Worm (Caenorhabditis elegans) whole organism, L4 larva: Measurements from ENCODE around the gene ZK686.5.

ENCODE experiments used
- ceh-44 ChIP-seq: fragments of 200-800 bp; sonication (Bioruptor generic); IDR thresholded peaks from 2 replicates; pipeline ENCODE4 v1.3.6; 2022; ENCODE audit warnings: missing genetic modification reagents, missing genetic modification characterization, missing compliant biosample characterization
- skn-1 ChIP-seq: fragments of 150-350 bp; optimal IDR thresholded peaks from 2 replicates; lab custom pipeline; 2014; ENCODE audit warnings: missing biosample characterization, missing genetic modification characterization

DNA sequence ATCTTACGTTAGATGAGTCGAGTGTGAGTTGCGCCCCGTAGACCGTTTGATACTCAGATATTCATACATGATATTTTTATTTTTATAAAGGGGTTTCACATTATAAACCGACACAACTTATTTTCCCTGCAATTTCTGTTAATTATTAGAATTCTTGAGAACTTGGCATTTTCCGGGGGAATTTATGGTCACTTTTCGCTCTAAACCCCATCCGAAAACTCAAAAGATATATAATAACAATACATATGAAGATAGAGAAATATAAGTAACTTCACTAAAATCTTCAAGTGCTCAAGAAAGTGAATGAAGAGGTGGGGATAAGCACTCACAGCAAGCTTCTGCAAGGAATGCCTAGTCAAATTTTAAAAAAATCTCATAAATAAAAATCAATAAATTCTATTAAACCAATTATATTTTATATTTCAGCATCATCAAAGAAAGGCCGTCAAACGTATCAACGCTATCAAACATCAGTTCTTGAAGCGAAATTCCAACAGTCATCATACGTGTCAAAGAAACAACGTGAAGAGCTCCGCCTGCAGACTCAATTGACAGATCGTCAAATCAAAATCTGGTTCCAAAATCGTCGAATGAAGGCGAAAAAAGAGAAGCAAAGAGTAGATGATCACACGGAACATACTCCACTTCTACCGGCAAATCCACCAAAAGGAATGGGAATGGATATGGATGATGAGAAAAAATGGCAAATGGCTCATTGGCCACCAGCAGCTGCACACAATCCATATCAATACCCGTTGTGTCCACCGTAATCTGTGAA, 48.4 kb upstream of the ZK686.5 start:
- TF ChIP-seq ceh-44 (GFP tag; lab: Robert Waterston, UW) (no peak), skn-1 (no peak)
